Fruit fly (Drosophila melanogaster): ENCODE measurements around the gene CG14989.

DNA sequence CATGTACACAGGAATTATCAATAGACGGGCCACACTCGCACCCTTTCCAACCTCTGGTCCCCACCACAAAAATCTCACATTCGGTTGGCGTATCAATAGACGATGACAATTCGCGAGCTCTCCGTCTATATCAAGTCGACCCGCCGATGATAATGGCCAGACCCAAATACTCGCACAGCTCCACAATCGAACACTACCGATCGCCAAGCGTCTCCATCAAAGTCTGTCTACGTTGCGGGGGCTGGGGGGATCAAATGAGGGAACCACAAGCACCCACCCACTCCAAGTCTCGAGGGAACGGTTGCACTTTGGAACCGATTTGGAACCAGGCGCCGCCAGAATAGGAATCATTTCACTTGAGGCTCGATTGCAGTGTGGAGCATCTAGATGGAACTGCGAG, 19.0 kb upstream of the CG14989 start:
- TF ChIP-seq psq (optimal IDR thresholded peaks at IDR 0.05) (no peak), h (optimal IDR thresholded peaks at IDR 0.05) (no peak), ttk (optimal IDR thresholded peaks at IDR 0.05) (no peak), insv (optimal IDR thresholded peaks at IDR 0.05) (no peak), Sin3A (optimal IDR thresholded peaks at IDR 0.05) (no peak), Myc (optimal IDR thresholded peaks at IDR 0.05) (no peak)
